Worm (Caenorhabditis elegans): ENCODE measurements around the gene T05A1.5.

- TF ChIP-seq him-1 (tag; optimal IDR thresholded peaks at IDR 0.05) (no peak), dao-5 (tag; optimal IDR thresholded peaks at IDR 0.05) (no peak)
Measured at ce11 chrIV:9520629-9521028, 25.5 kb upstream of the T05A1.5 start.
